Worm (Caenorhabditis elegans) whole organism, L3 larva: ENCODE results near the gene T19D12.9.
A peak's percentile ranks its signal among the peaks of the same experiment; 100 is the strongest.

Experiments used
- ZK546.5 ChIP-seq: sonication (generic microtip); optimal IDR thresholded peaks from 2 replicates; lab custom pipeline; 2017; ENCODE audit warnings: missing biosample characterization, missing genetic modification characterization
- aly-2 ChIP-seq: fragments of 150-350 bp; optimal IDR thresholded peaks from 2 replicates; lab custom pipeline; 2014; ENCODE audit warnings: missing biosample characterization, missing genetic modification characterization
- ama-1 ChIP-seq: fragments of 150-350 bp; optimal IDR thresholded peaks from 2 replicates; lab custom pipeline; 2018
- ceh-16 ChIP-seq: sonication (generic microtip); optimal IDR thresholded peaks from 2 replicates; lab custom pipeline; 2017; ENCODE audit warnings: missing biosample characterization, missing genetic modification characterization
- ceh-28 ChIP-seq: fragments of 150-350 bp; optimal IDR thresholded peaks from 2 replicates; lab custom pipeline; 2014; ENCODE audit warnings: missing biosample characterization, missing genetic modification reagents, missing genetic modification characterization
- ceh-82 ChIP-seq: fragments of 150-350 bp; optimal IDR thresholded peaks from 2 replicates; lab custom pipeline; 2014; ENCODE audit warnings: missing biosample characterization, missing genetic modification characterization
- ceh-9 ChIP-seq: sonication (generic microtip); optimal IDR thresholded peaks from 2 replicates; lab custom pipeline; 2018; ENCODE audit warnings: missing biosample characterization, missing genetic modification characterization
- daf-12 ChIP-seq: fragments of 150-350 bp; optimal IDR thresholded peaks from 2 replicates; lab custom pipeline; 2014; ENCODE audit warnings: missing biosample characterization, missing genetic modification reagents, missing genetic modification characterization
- egl-27 ChIP-seq: sonication (generic microtip); optimal IDR thresholded peaks from 4 replicates; lab custom pipeline; 2017; ENCODE audit warnings: missing biosample characterization, missing genetic modification reagents, missing genetic modification characterization
- egl-5 ChIP-seq: fragments of 150-350 bp; optimal IDR thresholded peaks from 2 replicates; lab custom pipeline; 2017; ENCODE audit warnings: missing biosample characterization, missing genetic modification reagents, missing genetic modification characterization, inconsistent platforms
- elt-2 ChIP-seq: sonication (generic microtip); optimal IDR thresholded peaks from 2 replicates; lab custom pipeline; 2016; ENCODE audit warnings: missing genetic modification reagents, mild to moderate bottlenecking, missing genetic modification characterization, missing compliant biosample characterization
- elt-3 ChIP-seq, 3 experiments: fragments of 150-350 bp in 1 of 3; sonication (generic microtip) in 2 of 3; optimal IDR thresholded peaks; 2 replicates in 2 of 3; 4 replicates in 1 of 3; lab custom pipeline; 2014 to 2017; ENCODE audit warnings: missing biosample characterization in 3 of 3, missing genetic modification characterization in 3 of 3
- eor-1 ChIP-seq, 2 experiments: fragments of 150-350 bp; optimal IDR thresholded peaks; 2 replicates each; lab custom pipeline; 2014 to 2018; ENCODE audit warnings: missing biosample characterization in 2 of 2, missing genetic modification characterization in 2 of 2
- fkh-10 ChIP-seq: sonication (generic microtip); optimal IDR thresholded peaks from 2 replicates; lab custom pipeline; 2017; ENCODE audit warnings: missing biosample characterization, missing genetic modification reagents, missing genetic modification characterization
- fkh-2 ChIP-seq: fragments of 150-350 bp; optimal IDR thresholded peaks from 2 replicates; lab custom pipeline; 2014; ENCODE audit warnings: missing biosample characterization, missing genetic modification reagents, missing genetic modification characterization
- fos-1 ChIP-seq: fragments of 150-350 bp; optimal IDR thresholded peaks from 2 replicates; lab custom pipeline; 2014; ENCODE audit warnings: missing biosample characterization, missing genetic modification characterization
- hmg-11 ChIP-seq: sonication (generic microtip); optimal IDR thresholded peaks from 2 replicates; lab custom pipeline; 2016; ENCODE audit warnings: missing genetic modification characterization, missing compliant biosample characterization
- lin-15B ChIP-seq: fragments of 150-350 bp; optimal IDR thresholded peaks from 2 replicates; lab custom pipeline; 2014; ENCODE audit warnings: missing biosample characterization, missing genetic modification characterization
- lin-39 ChIP-seq: fragments of 150-350 bp; optimal IDR thresholded peaks from 2 replicates; lab custom pipeline; 2018; ENCODE audit warnings: missing biosample characterization, missing genetic modification reagents, missing genetic modification characterization
- lsy-12 ChIP-seq: sonication (generic microtip); optimal IDR thresholded peaks from 2 replicates; lab custom pipeline; 2016; ENCODE audit warnings: mild to moderate bottlenecking, missing genetic modification characterization, missing compliant biosample characterization
- mdl-1 ChIP-seq: fragments of 150-350 bp; optimal IDR thresholded peaks from 2 replicates; lab custom pipeline; 2014; ENCODE audit warnings: missing biosample characterization, missing genetic modification characterization
- mml-1 ChIP-seq: fragments of 150-350 bp; sonication (generic microtip); optimal IDR thresholded peaks from 3 replicates; lab custom pipeline; 2014; ENCODE audit warnings: missing biosample characterization, missing genetic modification characterization
- nfya-1 ChIP-seq: sonication (generic microtip); optimal IDR thresholded peaks from 2 replicates; lab custom pipeline; 2017; ENCODE audit warnings: missing genetic modification characterization, mild to moderate bottlenecking, missing compliant biosample characterization, antibody characterized with exemption, moderate library complexity; ENCODE audit not compliant: insufficient read depth
- nhr-11 ChIP-seq: fragments of 150-350 bp; optimal IDR thresholded peaks from 2 replicates; lab custom pipeline; 2014; ENCODE audit warnings: missing biosample characterization, missing genetic modification characterization
- nhr-12 ChIP-seq: fragments of 150-350 bp; optimal IDR thresholded peaks from 2 replicates; lab custom pipeline; 2014; ENCODE audit warnings: missing biosample characterization, missing genetic modification characterization
- nhr-23 ChIP-seq: fragments of 150-350 bp; optimal IDR thresholded peaks from 2 replicates; lab custom pipeline; 2014; ENCODE audit warnings: missing biosample characterization, missing genetic modification reagents, missing genetic modification characterization
- nhr-237 ChIP-seq: fragments of 150-350 bp; optimal IDR thresholded peaks from 2 replicates; lab custom pipeline; 2014; ENCODE audit warnings: missing biosample characterization, missing genetic modification characterization
- nhr-25 ChIP-seq: sonication (generic microtip); optimal IDR thresholded peaks from 2 replicates; lab custom pipeline; 2017; ENCODE audit warnings: missing biosample characterization, missing genetic modification characterization
- nhr-67 ChIP-seq: fragments of 150-350 bp; optimal IDR thresholded peaks from 2 replicates; lab custom pipeline; 2014; ENCODE audit warnings: missing biosample characterization, missing genetic modification characterization
- nhr-76 ChIP-seq: fragments of 150-350 bp; sonication (generic microtip); optimal IDR thresholded peaks from 5 replicates; lab custom pipeline; 2014; ENCODE audit warnings: missing biosample characterization, missing genetic modification characterization
- nhr-77 ChIP-seq: fragments of 150-350 bp; optimal IDR thresholded peaks from 2 replicates; lab custom pipeline; 2014; ENCODE audit warnings: missing biosample characterization, missing genetic modification characterization
- pha-4 ChIP-seq: fragments of 150-350 bp; optimal IDR thresholded peaks from 2 replicates; lab custom pipeline; 2014; ENCODE audit warnings: missing biosample characterization, missing genetic modification reagents, missing genetic modification characterization
- pqm-1 ChIP-seq: fragments of 150-350 bp; optimal IDR thresholded peaks from 2 replicates; lab custom pipeline; 2017; ENCODE audit warnings: missing biosample characterization, missing genetic modification characterization, inconsistent platforms
- sea-2 ChIP-seq: fragments of 150-350 bp; sonication (generic microtip); optimal IDR thresholded peaks from 4 replicates; lab custom pipeline; 2014; ENCODE audit warnings: missing biosample characterization, missing genetic modification reagents, missing genetic modification characterization
- skn-1 ChIP-seq: fragments of 150-350 bp; optimal IDR thresholded peaks from 2 replicates; lab custom pipeline; 2014; ENCODE audit warnings: missing biosample characterization, missing genetic modification characterization
- snpc-4 ChIP-seq: fragments of 150-350 bp; optimal IDR thresholded peaks from 2 replicates; lab custom pipeline; 2014; ENCODE audit warnings: missing biosample characterization, missing genetic modification characterization
- unc-39 ChIP-seq: sonication (generic microtip); optimal IDR thresholded peaks from 4 replicates; lab custom pipeline; 2017; ENCODE audit warnings: missing biosample characterization, missing genetic modification characterization
- unc-62 ChIP-seq: fragments of 150-350 bp; sonication (generic microtip); optimal IDR thresholded peaks from 4 replicates; lab custom pipeline; 2014; ENCODE audit warnings: missing biosample characterization, missing genetic modification reagents, missing genetic modification characterization
- zag-1 ChIP-seq: fragments of 150-350 bp; optimal IDR thresholded peaks from 2 replicates; lab custom pipeline; 2014; ENCODE audit warnings: missing biosample characterization, missing genetic modification characterization
- ztf-11 ChIP-seq: fragments of 150-350 bp; optimal IDR thresholded peaks from 2 replicates; lab custom pipeline; 2014; ENCODE audit warnings: missing biosample characterization, missing genetic modification characterization

The T19D12.9 gene

ce11 chrII:6614500-6614899, 39.7 kb downstream of the T19D12.9 start:
- no peak for TF ChIP-seq nhr-76
- peak; percentile 23 for TF ChIP-seq pqm-1 (tag; lab: Kevin White, UChicago)
- TF ChIP-seq nhr-77 (tag; lab: Kevin White, UChicago): no peak
- TF ChIP-seq ceh-82 (tag; lab: Kevin White, UChicago): no peak
- no peak for TF ChIP-seq snpc-4
- no peak for TF ChIP-seq unc-39
- no peak for TF ChIP-seq fkh-10
- no peak for TF ChIP-seq fos-1
- TF ChIP-seq ceh-16: no peak
- TF ChIP-seq sea-2 (GFP tag; lab: Kevin White, UChicago): no peak
- TF ChIP-seq elt-2 (tag; lab: Kevin White, UChicago): peak; percentile 72

- TF ChIP-seq nfya-1 (tag; lab: Kevin White, UChicago) (no peak), elt-3 (tag; optimal IDR thresholded peaks at IDR 0.05; lab: Kevin White, UChicago) (no peak), snpc-4 (no peak), nhr-237 (tag; lab: Kevin White, UChicago) (no peak), hmg-11 (tag; lab: Kevin White, UChicago) (no peak), ztf-11 (no peak), mml-1 (no peak), ZK546.5 (tag; lab: Kevin White, UChicago) (no peak), egl-5 (tag; lab: Kevin White, UChicago) (no peak), ceh-16 (no peak), fkh-2 (tag; lab: Kevin White, UChicago) (no peak), nhr-67 (no peak), aly-2 (tag; lab: Kevin White, UChicago) (no peak), pqm-1 (tag; lab: Kevin White, UChicago) (peak; percentile 67), unc-39 (no peak), nhr-12 (tag; lab: Kevin White, UChicago) (no peak), lin-39 (no peak), nhr-25 (no peak), nhr-23 (no peak), ama-1 (lab: Kevin White, UChicago) (no peak), nhr-77 (tag; lab: Kevin White, UChicago) (no peak), mdl-1 (tag; lab: Kevin White, UChicago) (peak; percentile 30), unc-62 (no peak), egl-27 (tag; lab: Kevin White, UChicago) (no peak), fkh-10 (no peak), skn-1 (tag; lab: Kevin White, UChicago) (no peak), zag-1 (tag; lab: Kevin White, UChicago) (no peak), elt-2 (tag; lab: Kevin White, UChicago) (peak; percentile 84), nhr-11 (no peak), lin-15B (tag; lab: Kevin White, UChicago) (no peak), pha-4 (tag; lab: Kevin White, UChicago) (peak; percentile 24), ceh-28 (no peak), daf-12 (tag; lab: Kevin White, UChicago) (no peak)
- TF ChIP-seq, all 47 proteins: peak for 4
Measured at ce11 chrII:6612544-6612943, 41.6 kb downstream of the T19D12.9 start.

ce11 chrII:6610262-6610661, 43.9 kb downstream of the T19D12.9 start:
- no peak for TF ChIP-seq ceh-9 (tag; lab: Kevin White, UChicago)
- TF ChIP-seq nhr-11: no peak
- no peak for TF ChIP-seq hmg-11 (tag; lab: Kevin White, UChicago)
- no peak for TF ChIP-seq eor-1 (tag; optimal IDR thresholded peaks at IDR 0.05; lab: Kevin White, UChicago)
- no peak for TF ChIP-seq lin-15B (tag; lab: Kevin White, UChicago)
- no peak for TF ChIP-seq lsy-12 (tag; lab: Kevin White, UChicago)
- TF ChIP-seq egl-5 (tag; lab: Kevin White, UChicago): no peak
- no peak for TF ChIP-seq fkh-10
- no peak for TF ChIP-seq nhr-12 (tag; lab: Kevin White, UChicago)
- TF ChIP-seq mdl-1 (tag; lab: Kevin White, UChicago): no peak
- no peak for TF ChIP-seq zag-1 (tag; lab: Kevin White, UChicago)
- TF ChIP-seq nhr-23: no peak
- no peak for TF ChIP-seq ceh-82 (tag; lab: Kevin White, UChicago)
- TF ChIP-seq unc-62: no peak
